Fruit fly (Drosophila melanogaster): Measurements from ENCODE around the gene beg.

Gene beg

dm6 chr3L:17004218-17004759 is 31.2 kb upstream of the beg start (continued):
- TF ChIP-seq vnd (GFP tag; IDR thresholded peaks at IDR 0.05; ENCODE audit: partially characterized antibody) = no peak
- peak; percentile 86 for TF ChIP-seq CG9817 (tag; optimal IDR thresholded peaks at IDR 0.05)
- peak; percentile 35 for TF ChIP-seq CG15073 (GFP tag; optimal IDR thresholded peaks at IDR 0.05)
- TF ChIP-seq CG7271 (tag; optimal IDR thresholded peaks at IDR 0.05) = no peak
- TF ChIP-seq Dp (GFP tag; optimal IDR thresholded peaks at IDR 0.05) = no peak
- TF ChIP-seq CG7963 (GFP tag; IDR thresholded peaks at IDR 0.05; ENCODE audit: partially characterized antibody) = no peak
- TF ChIP-seq lola (GFP tag; optimal IDR thresholded peaks at IDR 0.05) = peak in 1 of 3 experiments; percentile 61
- TF ChIP-seq ap (GFP tag; IDR thresholded peaks at IDR 0.05) = peak; percentile 79
- peak; percentile 31; the same call in 1 of the 2 replicates for TF ChIP-seq ara (GFP tag; IDR thresholded peaks at IDR 0.05)
- peak; percentile 88 for TF ChIP-seq unpg (GFP tag; optimal IDR thresholded peaks at IDR 0.05)
- TF ChIP-seq trem (tag; optimal IDR thresholded peaks at IDR 0.05) = peak; percentile 23
- peak; percentile 33 for TF ChIP-seq Elba2 (GFP tag; optimal IDR thresholded peaks at IDR 0.05)
- TF ChIP-seq gt (GFP tag; IDR thresholded peaks at IDR 0.05) = peak; percentile 29; the same call in 1 of the 2 replicates
- no peak for TF ChIP-seq CG14860 (GFP tag; IDR thresholded peaks at IDR 0.05; ENCODE audit: partially characterized antibody)
- peak; percentile 87 for TF ChIP-seq CG18262 (tag; optimal IDR thresholded peaks at IDR 0.05)
- TF ChIP-seq CG12942 (GFP tag; optimal IDR thresholded peaks at IDR 0.05) = peak; percentile 74
- peak; percentile 80 for TF ChIP-seq Myb (GFP tag; optimal IDR thresholded peaks at IDR 0.05)
- no peak for TF ChIP-seq MESR4 (GFP tag; optimal IDR thresholded peaks at IDR 0.05)
- TF ChIP-seq jigr1 (GFP tag; IDR thresholded peaks at IDR 0.05) = peak; percentile 83
- peak; percentile 88 for TF ChIP-seq Dek (tag; optimal IDR thresholded peaks at IDR 0.05)
- TF ChIP-seq Camta (GFP tag; optimal IDR thresholded peaks at IDR 0.05) = peak; percentile 90
- TF ChIP-seq Lpt (GFP tag; optimal IDR thresholded peaks at IDR 0.05) = no peak
- TF ChIP-seq Oli (tag; optimal IDR thresholded peaks at IDR 0.05) = peak; percentile 93
- TF ChIP-seq CG18764 (GFP tag; optimal IDR thresholded peaks at IDR 0.05) = peak; percentile 75
- TF ChIP-seq sens (GFP tag) = peak; percentile 98
- TF ChIP-seq Ravus (GFP tag; IDR thresholded peaks at IDR 0.05) = peak; percentile 61
- TF ChIP-seq Pdp1 (GFP tag; optimal IDR thresholded peaks at IDR 0.05) = peak; percentile 73 to 91
- TF ChIP-seq Dref (GFP tag; IDR thresholded peaks at IDR 0.05) = no peak
- TF ChIP-seq CG17829 (tag; optimal IDR thresholded peaks at IDR 0.05) = peak; percentile 85
- no peak for TF ChIP-seq corto (GFP tag; optimal IDR thresholded peaks at IDR 0.05)
- TF ChIP-seq Med (GFP tag) = peak; percentile 98
- TF ChIP-seq CG14050 (GFP tag; IDR thresholded peaks at IDR 0.05) = peak; percentile 76
- peak; percentile 17 for TF ChIP-seq Neu2 (GFP tag; optimal IDR thresholded peaks at IDR 0.05; ENCODE audit: borderline replicate concordance)
- peak; percentile 83 for TF ChIP-seq CG10366 (GFP tag; IDR thresholded peaks at IDR 0.05)
- TF ChIP-seq shn (GFP tag; optimal IDR thresholded peaks at IDR 0.05) = peak; percentile 92
- TF ChIP-seq Hr51 (GFP tag; optimal IDR thresholded peaks at IDR 0.05) = peak; percentile 82 to 95
- no peak for TF ChIP-seq prd (optimal IDR thresholded peaks at IDR 0.05)
- peak; percentile 90 for TF ChIP-seq prd (GFP tag; IDR thresholded peaks at IDR 0.05)
- peak; percentile 50 for TF ChIP-seq nerfin-1 (tag; optimal IDR thresholded peaks at IDR 0.05)
- TF ChIP-seq CG2712 (tag; optimal IDR thresholded peaks at IDR 0.05) = peak; percentile 88
- TF ChIP-seq Poxn (GFP tag; IDR thresholded peaks at IDR 0.05) = peak; percentile 33; the same call in 1 of the 2 replicates
- TF ChIP-seq CG10321 (GFP tag; IDR thresholded peaks at IDR 0.05) = peak; percentile 64; the same call in 1 of the 2 replicates
- TF ChIP-seq BtbVII (GFP tag; optimal IDR thresholded peaks at IDR 0.05) = peak; percentile 81
- TF ChIP-seq CG15601 (tag; optimal IDR thresholded peaks at IDR 0.05) = peak; percentile 54
- peak; percentile 89 for TF ChIP-seq CG13624 (GFP tag; optimal IDR thresholded peaks at IDR 0.05)
- peak; percentile 74 for TF ChIP-seq Nf-YC (tag; optimal IDR thresholded peaks at IDR 0.05)
- TF ChIP-seq Sin3A (optimal IDR thresholded peaks at IDR 0.05) = no peak
- peak; percentile 85 for TF ChIP-seq C15 (GFP tag; IDR thresholded peaks at IDR 0.05)
- TF ChIP-seq sob (GFP tag; IDR thresholded peaks at IDR 0.05) = peak; percentile 70
- TF ChIP-seq CG17385 (GFP tag; optimal IDR thresholded peaks at IDR 0.05) = peak; percentile 83

Data from whole organism, embryonic.